Worm (Caenorhabditis elegans): ENCODE measurements around the gene C03B1.9.

Gene C03B1.9

DNA sequence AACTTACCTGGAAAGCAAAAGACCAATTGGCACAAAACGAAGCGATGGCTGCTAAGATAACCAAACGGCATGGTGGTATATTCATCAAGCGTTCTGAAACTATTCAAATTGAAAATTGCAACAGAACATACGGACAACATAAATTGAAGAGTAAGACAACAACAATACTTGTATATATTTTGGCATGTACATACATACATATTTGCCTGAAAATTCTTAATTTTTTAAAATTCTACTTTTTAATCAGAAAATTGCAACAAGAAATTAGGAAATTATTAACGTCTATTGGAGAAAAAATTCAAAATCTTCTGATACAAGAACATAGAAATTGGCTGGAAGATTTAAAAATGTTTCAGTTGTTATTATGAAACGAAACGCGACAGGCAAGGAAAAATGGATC, 9.0 kb downstream of the C03B1.9 start, which contains the start of gene C03B1.13:
TSS of gene C03B1.13 (minus strand) at position 101 of the 400 bp plus-strand sequence.
- TF ChIP-seq elt-3 (tag; optimal IDR thresholded peaks at IDR 0.05) (no peak), hlh-4 (tag; optimal IDR thresholded peaks at IDR 0.05) (no peak), irx-1 (tag; optimal IDR thresholded peaks at IDR 0.05) (no peak), mdl-1 (tag; optimal IDR thresholded peaks at IDR 0.05) (no peak), xbp-1 (tag; optimal IDR thresholded peaks at IDR 0.05) (no peak), nhr-11 (tag; optimal IDR thresholded peaks at IDR 0.05) (no peak), nhr-71 (tag; optimal IDR thresholded peaks at IDR 0.05) (no peak), nhr-90 (tag; optimal IDR thresholded peaks at IDR 0.05; ENCODE audit: poor library complexity) (no peak), C34B4.2 (tag; optimal IDR thresholded peaks at IDR 0.05) (no peak), lir-3 (tag; optimal IDR thresholded peaks at IDR 0.05; ENCODE audit: poor library complexity) (no peak), fkh-10 (GFP tag; optimal IDR thresholded peaks at IDR 0.05) (no peak), skn-1 (tag; optimal IDR thresholded peaks at IDR 0.05) (no peak), elt-2 (tag; optimal IDR thresholded peaks at IDR 0.05) (no peak), nhr-77 (tag; optimal IDR thresholded peaks at IDR 0.05) (no peak), unc-62 (GFP tag; optimal IDR thresholded peaks at IDR 0.05) (no peak)

ce11 chrX:6337338-6337737, 9.6 kb downstream of the C03B1.9 start:
- TF ChIP-seq pqm-1 (tag; optimal IDR thresholded peaks at IDR 0.05) (no peak), sptf-1 (tag; optimal IDR thresholded peaks at IDR 0.05) (no peak), Y116A8C.19 (tag; optimal IDR thresholded peaks at IDR 0.05; ENCODE audit: borderline replicate concordance) (no peak), swsn-7 (tag; optimal IDR thresholded peaks at IDR 0.05) (no peak), ets-5 (GFP tag; IDR thresholded peaks at IDR 0.05) (no peak), aly-2 (tag; optimal IDR thresholded peaks at IDR 0.05) (no peak), ceh-90 (tag; optimal IDR thresholded peaks at IDR 0.05) (no peak), fos-1 (tag; optimal IDR thresholded peaks at IDR 0.05) (no peak), fkh-4 (tag; optimal IDR thresholded peaks at IDR 0.05; ENCODE audit: borderline replicate concordance) (no peak), nhr-85 (tag) (no peak), aha-1 (tag; optimal IDR thresholded peaks at IDR 0.05) (no peak), grh-1 (GFP tag; IDR thresholded peaks at IDR 0.05) (no peak), zip-4 (GFP tag; optimal IDR thresholded peaks at IDR 0.05) (no peak), mef-2 (tag; optimal IDR thresholded peaks at IDR 0.05) (no peak), nhr-90 (tag; optimal IDR thresholded peaks at IDR 0.05; ENCODE audit: poor library complexity) (no peak), egl-13 (tag; optimal IDR thresholded peaks at IDR 0.05) (no peak)

- TF ChIP-seq fkh-8 (tag; optimal IDR thresholded peaks at IDR 0.05) (no peak), egl-27 (tag; optimal IDR thresholded peaks at IDR 0.05) (no peak), unc-130 (tag; optimal IDR thresholded peaks at IDR 0.05) (no peak), nhr-71 (tag; optimal IDR thresholded peaks at IDR 0.05) (no peak), ceh-8 (GFP tag; optimal IDR thresholded peaks at IDR 0.05) (no peak), aly-2 (tag; optimal IDR thresholded peaks at IDR 0.05) (no peak), pag-3 (tag; optimal IDR thresholded peaks at IDR 0.05; ENCODE audit: borderline replicate concordance, insufficient read depth) (no peak), hlh-4 (tag; optimal IDR thresholded peaks at IDR 0.05) (no peak), blmp-1 (tag; optimal IDR thresholded peaks at IDR 0.05) (no peak), nhr-11 (tag; optimal IDR thresholded peaks at IDR 0.05) (no peak), ces-1 (GFP tag; optimal IDR thresholded peaks at IDR 0.05) (no peak), unc-86 (tag; optimal IDR thresholded peaks at IDR 0.05) (no peak), efl-1 (optimal IDR thresholded peaks at IDR 0.05) (no peak), efl-1 (GFP tag; optimal IDR thresholded peaks at IDR 0.05 in 1 of 2) (no peak), nhr-76 (tag; optimal IDR thresholded peaks at IDR 0.05) (no peak), ceh-88 (GFP tag; IDR thresholded peaks at IDR 0.05) (no peak), F16B12.6 (tag; optimal IDR thresholded peaks at IDR 0.05) (no peak), Y116A8C.19 (tag; optimal IDR thresholded peaks at IDR 0.05; ENCODE audit: borderline replicate concordance) (no peak), lsy-2 (tag; optimal IDR thresholded peaks at IDR 0.05) (no peak), irx-1 (tag; optimal IDR thresholded peaks at IDR 0.05) (no peak)
Observed at ce11 chrX:6334602-6335001, 12.3 kb downstream of the C03B1.9 start.
